Fruit fly (Drosophila melanogaster) whole organism, adult: ENCODE measurements around the gene CG17359.

Source experiments
- CG11617 ChIP-seq: fragments of 200-800 bp; sonication (Bioruptor generic); optimal IDR thresholded peaks from 2 replicates; lab custom pipeline; 2017; ENCODE audit warnings: mild to moderate bottlenecking, missing biosample characterization, missing genetic modification reagents, missing genetic modification characterization
- CG12768 ChIP-seq: fragments of 200-800 bp; sonication (Bioruptor generic); optimal IDR thresholded peaks from 2 replicates; lab custom pipeline; 2017; ENCODE audit warnings: missing biosample characterization, missing genetic modification characterization, mild to moderate bottlenecking, moderate library complexity, missing genetic modification reagents
- CG14711 ChIP-seq: fragments of 200-800 bp; sonication (Bioruptor generic); optimal IDR thresholded peaks from 2 replicates; lab custom pipeline; 2018; ENCODE audit warnings: missing biosample characterization, mild to moderate bottlenecking, missing genetic modification characterization, moderate library complexity
- CG1620 ChIP-seq: fragments of 200-800 bp; sonication (Bioruptor generic); optimal IDR thresholded peaks from 2 replicates; lab custom pipeline; 2016; ENCODE audit warnings: missing biosample characterization, missing genetic modification characterization
- CG33017 ChIP-seq: fragments of 200-800 bp; sonication (Bioruptor generic); optimal IDR thresholded peaks from 2 replicates; lab custom pipeline; 2018; ENCODE audit warnings: missing biosample characterization, mild to moderate bottlenecking, missing genetic modification characterization, moderate library complexity
- CG5204 ChIP-seq: fragments of 200-800 bp; sonication (Bioruptor generic); optimal IDR thresholded peaks from 2 replicates; lab custom pipeline; 2016; ENCODE audit warnings: missing biosample characterization, missing genetic modification characterization
- CG7045 ChIP-seq: fragments of 200-800 bp; sonication (Bioruptor generic); optimal IDR thresholded peaks from 2 replicates; lab custom pipeline; 2017; ENCODE audit warnings: missing biosample characterization, mild to moderate bottlenecking, missing genetic modification characterization
- CG7101 ChIP-seq: fragments of 200-800 bp; sonication (Bioruptor generic); optimal IDR thresholded peaks from 2 replicates; lab custom pipeline; 2018; ENCODE audit warnings: missing biosample characterization, mild to moderate bottlenecking, missing genetic modification characterization, moderate library complexity
- Clk ChIP-seq: fragments of 200-800 bp; sonication (Bioruptor generic); optimal IDR thresholded peaks from 2 replicates; lab custom pipeline; 2017; ENCODE audit warnings: missing biosample characterization, missing genetic modification characterization
- Crg-1 ChIP-seq: fragments of 200-800 bp; sonication (Bioruptor generic); optimal IDR thresholded peaks from 2 replicates; lab custom pipeline; 2016; ENCODE audit warnings: missing biosample characterization, missing genetic modification characterization
- Hr96 ChIP-seq: fragments of 200-800 bp; sonication (Bioruptor generic); optimal IDR thresholded peaks from 2 replicates; lab custom pipeline; 2016; ENCODE audit warnings: missing biosample characterization, missing genetic modification characterization
- Mnt ChIP-seq: fragments of 200-800 bp; sonication (Bioruptor generic); optimal IDR thresholded peaks from 2 replicates; lab custom pipeline; 2016; ENCODE audit warnings: missing biosample characterization, mild to moderate bottlenecking, missing genetic modification characterization
- bab1 ChIP-seq: fragments of 200-800 bp; sonication (Bioruptor generic); optimal IDR thresholded peaks from 3 replicates; lab custom pipeline; 2019; ENCODE audit warnings: missing biosample characterization, mild to moderate bottlenecking, missing genetic modification characterization, moderate library complexity
- cic ChIP-seq: fragments of 200-800 bp; sonication (Bioruptor generic); optimal IDR thresholded peaks from 2 replicates; lab custom pipeline; 2017; ENCODE audit warnings: missing biosample characterization, mild to moderate bottlenecking, missing genetic modification characterization, moderate library complexity
- cnc ChIP-seq, 2 experiments: fragments of >200 bp; optimal IDR thresholded peaks; 2 replicates each; lab custom pipeline; 2017
- kay ChIP-seq: fragments of 200-800 bp; sonication (Bioruptor generic); peaks from one replicate; lab custom pipeline; 2016; ENCODE audit warnings: missing biosample characterization, missing genetic modification characterization, borderline replicate concordance
- ovo ChIP-seq: fragments of 200-800 bp; sonication (Bioruptor generic); optimal IDR thresholded peaks from 2 replicates; lab custom pipeline; 2016; ENCODE audit warnings: missing biosample characterization, missing genetic modification characterization
- pad ChIP-seq: fragments of 200-800 bp; sonication (Bioruptor generic); optimal IDR thresholded peaks from 3 replicates; lab custom pipeline; 2017; ENCODE audit warnings: missing biosample characterization, missing genetic modification characterization, mild to moderate bottlenecking, moderate library complexity, missing genetic modification reagents
- tj ChIP-seq: fragments of 200-800 bp; sonication (Bioruptor generic); optimal IDR thresholded peaks from 3 replicates; lab custom pipeline; 2017; ENCODE audit warnings: missing biosample characterization, mild to moderate bottlenecking, missing genetic modification characterization, moderate library complexity
- toe ChIP-seq: fragments of 200-800 bp; sonication (Bioruptor generic); optimal IDR thresholded peaks from 2 replicates; lab custom pipeline; 2016; ENCODE audit warnings: missing biosample characterization, missing genetic modification characterization

The CG17359 gene

DNA sequence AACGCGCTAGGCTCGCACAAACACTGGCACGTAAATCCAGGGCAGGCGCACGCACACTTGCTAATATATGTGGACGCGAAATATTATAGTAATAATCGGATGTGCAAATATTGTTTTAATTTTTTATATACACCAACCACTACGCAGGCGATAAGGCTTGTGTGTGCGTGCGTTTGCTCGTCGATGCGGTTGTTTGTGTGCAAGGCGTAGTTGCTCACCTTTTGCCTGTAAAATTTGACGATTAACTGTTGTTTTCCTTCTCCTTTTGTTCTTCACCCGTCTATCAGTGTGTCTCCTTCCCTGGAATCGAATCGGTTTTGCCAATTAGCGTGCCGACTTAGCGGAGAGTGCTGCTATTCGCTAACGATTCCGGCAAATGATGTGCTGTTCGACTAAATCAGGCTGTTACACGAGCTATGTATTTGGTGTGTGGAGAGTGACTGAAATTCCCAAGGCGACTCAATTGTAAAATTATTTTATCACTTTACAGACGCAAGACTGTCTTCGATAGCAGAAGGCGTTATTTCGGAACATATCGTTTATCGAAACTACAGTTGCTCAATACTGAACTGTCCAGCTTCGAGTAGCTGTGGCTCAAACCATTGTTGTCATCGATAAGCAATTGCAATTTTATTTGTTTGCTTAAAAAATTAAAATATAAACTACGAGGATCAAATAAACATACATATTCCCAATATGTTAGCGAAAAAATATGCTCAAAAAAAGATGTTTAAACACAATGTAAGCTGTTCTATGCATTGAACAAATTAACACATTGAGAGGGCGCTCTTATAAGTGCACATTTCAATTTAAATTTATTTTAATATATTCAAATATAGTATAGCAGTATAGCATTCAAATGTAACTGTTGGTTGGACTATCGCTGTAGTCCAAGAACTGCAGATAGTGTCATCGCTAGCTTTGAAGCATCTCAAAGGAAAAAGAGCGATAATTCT, 32.4 kb upstream of the CG17359 start, which contains the start of the genes CG6650 and endos:
Gene CG6650 (plus strand): TSS at position 280 of the 956 bp plus-strand sequence.
Gene endos (minus strand): TSS at position 536 of the 956 bp plus-strand sequence.
- TF ChIP-seq bab1, result peak; percentile 36
- TF ChIP-seq kay (GFP tag; lab: Kevin White, UChicago), result no peak
- peak; percentile 80 for TF ChIP-seq CG7045 (GFP tag; lab: Kevin White, UChicago)
- TF ChIP-seq tj (GFP tag; lab: Kevin White, UChicago), result peak; percentile 60
- TF ChIP-seq CG7101, result peak; percentile 81
- TF ChIP-seq CG11617, result peak; percentile 79
- TF ChIP-seq CG12768 (GFP tag; lab: Kevin White, UChicago), result peak; percentile 81
- peak; percentile 82 for TF ChIP-seq Mnt (GFP tag; lab: Kevin White, UChicago)
- TF ChIP-seq Hr96, result peak; percentile 83
- peak; percentile 37 for TF ChIP-seq CG33017 (tag; lab: Kevin White, UChicago)
- peak; percentile 52 for TF ChIP-seq CG1620 (GFP tag; lab: Kevin White, UChicago)
- TF ChIP-seq toe, result peak; percentile 84
- no peak for TF ChIP-seq cnc (optimal IDR thresholded peaks at IDR 0.05; lab: Kevin White, UChicago)
- TF ChIP-seq CG5204 (GFP tag; lab: Kevin White, UChicago), result no peak
- TF ChIP-seq CG14711 (tag; lab: Kevin White, UChicago), result peak; percentile 24
- TF ChIP-seq Crg-1 (GFP tag; lab: Kevin White, UChicago), result peak; percentile 62
- peak; percentile 63 for TF ChIP-seq Clk (GFP tag; lab: Kevin White, UChicago)
- peak; percentile 67 for TF ChIP-seq ovo (GFP tag; lab: Kevin White, UChicago)
- peak; percentile 96 for TF ChIP-seq pad (GFP tag; lab: Kevin White, UChicago)
- peak; percentile 94 for TF ChIP-seq cic

DNA sequence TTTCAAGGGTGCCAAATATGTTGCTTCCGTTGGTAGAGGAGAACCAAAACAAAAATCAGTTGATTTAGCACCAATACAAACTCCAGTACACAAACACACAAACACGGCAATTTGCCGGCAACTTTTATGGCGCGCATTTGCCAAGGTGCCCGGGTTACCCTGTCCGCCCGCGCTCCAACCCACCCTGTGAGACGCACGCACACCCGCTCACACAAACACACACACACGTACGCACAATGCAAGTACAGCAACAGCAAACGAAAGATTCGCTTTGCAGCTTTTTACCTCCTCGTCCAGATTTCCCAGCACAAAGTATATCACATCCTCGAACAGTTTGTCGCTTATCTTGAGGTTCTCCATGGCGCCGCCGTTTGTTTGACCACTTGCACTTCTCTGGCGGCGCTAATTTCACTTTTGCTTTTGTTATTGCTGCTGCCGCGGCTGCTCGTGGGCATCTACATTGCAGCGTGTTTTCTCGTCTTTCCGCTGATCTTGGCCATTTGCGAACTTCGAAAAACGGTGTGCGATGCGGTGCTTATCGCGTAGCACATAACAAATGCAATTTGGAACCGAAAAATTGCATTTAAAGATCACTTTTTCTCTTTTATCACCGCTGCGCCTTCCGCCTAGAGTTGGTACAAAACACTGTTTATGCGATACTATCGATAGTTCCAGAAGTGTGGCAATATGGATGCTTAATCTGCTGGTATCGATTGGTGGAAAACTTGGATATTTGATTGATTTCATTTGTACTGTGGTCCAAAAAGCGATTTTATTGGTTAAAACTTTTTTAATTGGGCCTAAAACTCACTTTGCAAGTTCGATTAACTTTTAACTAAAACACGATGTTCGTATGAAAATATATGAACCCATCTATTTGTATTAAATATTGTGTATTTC, 29.7 kb upstream of the CG17359 start, which contains the start of gene Ptip:
Gene Ptip (minus strand): TSS at position 637 of the 900 bp plus-strand sequence.
- TF ChIP-seq CG11617 (no peak), CG7101 (peak; percentile 32), CG1620 (GFP tag; lab: Kevin White, UChicago) (peak; percentile 12), bab1 (peak; percentile 52), kay (GFP tag; lab: Kevin White, UChicago) (no peak), Hr96 (no peak), Mnt (GFP tag; lab: Kevin White, UChicago) (peak; percentile 72), CG7045 (GFP tag; lab: Kevin White, UChicago) (no peak), tj (GFP tag; lab: Kevin White, UChicago) (peak; percentile 27), CG5204 (GFP tag; lab: Kevin White, UChicago) (no peak), CG12768 (GFP tag; lab: Kevin White, UChicago) (peak; percentile 20), cnc (optimal IDR thresholded peaks at IDR 0.05; lab: Kevin White, UChicago) (no peak), cic (peak; percentile 30), CG14711 (tag; lab: Kevin White, UChicago) (peak; percentile 48), Crg-1 (GFP tag; lab: Kevin White, UChicago) (peak; percentile 37)

DNA sequence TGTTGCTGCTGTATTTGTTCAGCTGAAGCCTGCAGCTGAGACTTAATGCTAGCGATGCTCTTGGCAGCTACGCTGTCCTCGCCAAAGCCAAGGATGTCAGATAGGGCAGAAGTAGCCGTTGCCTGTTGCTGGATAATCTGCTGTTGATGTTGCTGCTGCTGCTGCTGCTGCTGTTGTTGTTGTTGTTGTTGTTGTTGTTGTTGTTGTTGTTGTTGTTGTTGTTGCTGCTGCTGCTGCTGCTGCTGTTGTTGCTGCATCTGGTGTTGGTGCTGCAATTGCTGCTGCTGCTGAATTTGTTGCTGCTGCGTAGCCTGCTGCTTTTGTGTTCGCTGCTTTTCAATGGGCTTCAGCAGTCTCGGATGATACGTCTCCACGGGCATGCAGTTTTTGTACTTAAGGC, 28.5 kb upstream of the CG17359 start:
- no peak for TF ChIP-seq CG1620 (GFP tag; lab: Kevin White, UChicago)

DNA sequence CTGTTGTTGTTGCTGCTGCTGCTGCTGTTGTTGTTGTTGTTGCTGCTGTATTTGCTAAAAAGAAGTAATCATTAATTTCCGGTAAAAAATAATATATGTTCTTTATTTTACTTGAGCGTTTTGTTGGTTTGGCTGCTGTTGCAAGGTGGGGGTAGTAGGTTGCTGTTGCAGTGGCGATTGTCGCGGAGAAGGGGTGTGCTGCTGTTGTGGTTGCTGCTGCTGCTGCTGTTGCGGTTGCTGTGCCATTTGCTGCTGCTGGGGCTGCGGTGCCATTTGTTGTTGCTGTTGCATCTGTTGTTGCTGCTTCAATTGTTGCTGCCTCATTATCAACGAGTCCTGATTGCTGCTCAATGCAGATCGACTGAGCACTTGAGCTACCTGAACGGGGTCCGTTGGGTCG, 26.7 kb upstream of the CG17359 start:
- no peak for TF ChIP-seq CG5204 (GFP tag; lab: Kevin White, UChicago)
- no peak for TF ChIP-seq toe
- no peak for TF ChIP-seq ovo (GFP tag; lab: Kevin White, UChicago)
- no peak for TF ChIP-seq Hr96
- TF ChIP-seq Mnt (GFP tag; lab: Kevin White, UChicago), result no peak
- no peak for TF ChIP-seq CG7101
- TF ChIP-seq CG33017 (tag; lab: Kevin White, UChicago), result no peak
- TF ChIP-seq cic, result no peak
- TF ChIP-seq Clk (GFP tag; lab: Kevin White, UChicago), result no peak
- TF ChIP-seq CG12768 (GFP tag; lab: Kevin White, UChicago), result no peak
- TF ChIP-seq pad (GFP tag; lab: Kevin White, UChicago), result no peak
- no peak for TF ChIP-seq tj (GFP tag; lab: Kevin White, UChicago)
- no peak for TF ChIP-seq CG11617
- TF ChIP-seq bab1, result no peak
- TF ChIP-seq Crg-1 (GFP tag; lab: Kevin White, UChicago), result no peak
- TF ChIP-seq kay (GFP tag; lab: Kevin White, UChicago), result no peak
- no peak for TF ChIP-seq CG7045 (GFP tag; lab: Kevin White, UChicago)
- no peak for TF ChIP-seq CG1620 (GFP tag; lab: Kevin White, UChicago)

DNA sequence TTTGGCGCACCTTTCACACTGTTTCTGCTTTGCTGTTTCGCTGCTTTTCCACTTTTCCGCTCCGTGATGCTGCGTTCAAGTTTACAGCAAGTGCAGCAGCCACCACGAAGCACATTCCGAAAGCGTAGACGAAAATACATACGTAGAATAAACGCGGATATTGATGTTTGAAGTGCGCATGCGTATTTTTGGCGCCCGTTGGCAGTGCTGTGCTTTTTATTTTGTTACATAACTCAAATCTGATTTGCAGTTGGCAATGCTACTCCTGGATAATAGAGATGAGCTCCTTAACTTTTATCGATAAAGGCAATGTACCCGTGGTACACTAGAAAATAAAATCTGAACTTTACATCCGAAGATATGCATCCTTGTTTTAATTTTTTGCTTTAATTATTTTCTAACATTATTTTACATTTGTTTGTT, 7.7 kb upstream of the CG17359 start:
- TF ChIP-seq Hr96, result no peak
- peak; percentile 47 for TF ChIP-seq Mnt (GFP tag; lab: Kevin White, UChicago)
- TF ChIP-seq Clk (GFP tag; lab: Kevin White, UChicago), result peak; percentile 16
- peak; percentile 88 for TF ChIP-seq cic
- TF ChIP-seq kay (GFP tag; lab: Kevin White, UChicago), result no peak
- TF ChIP-seq bab1, result peak; percentile 22
- TF ChIP-seq CG14711 (tag; lab: Kevin White, UChicago), result peak; percentile 21
- peak; percentile 17 for TF ChIP-seq CG7045 (GFP tag; lab: Kevin White, UChicago)
- peak; percentile 14 for TF ChIP-seq CG11617
- no peak for TF ChIP-seq Crg-1 (GFP tag; lab: Kevin White, UChicago)
- TF ChIP-seq CG5204 (GFP tag; lab: Kevin White, UChicago), result no peak
- no peak for TF ChIP-seq tj (GFP tag; lab: Kevin White, UChicago)
- peak; percentile 66 for TF ChIP-seq CG12768 (GFP tag; lab: Kevin White, UChicago)
- TF ChIP-seq ovo (GFP tag; lab: Kevin White, UChicago), result peak; percentile 21
- TF ChIP-seq toe, result no peak
- peak; percentile 23 for TF ChIP-seq CG7101
- peak; percentile 4 for TF ChIP-seq pad (GFP tag; lab: Kevin White, UChicago)
- TF ChIP-seq CG1620 (GFP tag; lab: Kevin White, UChicago), result no peak
- no peak for TF ChIP-seq CG33017 (tag; lab: Kevin White, UChicago)
- TF ChIP-seq cnc (optimal IDR thresholded peaks at IDR 0.05; lab: Kevin White, UChicago), result no peak
